Fruit fly (Drosophila melanogaster): ENCODE results near the gene CG12239.

CG12239 gene

dm6 chrX:5751949-5752348 lies 40.0 kb upstream of the CG12239 start, which contains the start of gene CG15772:
Gene CG15772 (plus strand): TSS chrX:5752249.
- TF ChIP-seq jim (GFP tag; optimal IDR thresholded peaks at IDR 0.05) = no peak
- TF ChIP-seq CrebA (GFP tag; optimal IDR thresholded peaks at IDR 0.05; ENCODE audit: borderline replicate concordance) = no peak
- peak in 1 of 2 experiments; percentile 5 for TF ChIP-seq foxo (GFP tag; optimal IDR thresholded peaks at IDR 0.05)
- no peak for TF ChIP-seq tai (GFP tag; optimal IDR thresholded peaks at IDR 0.05)
- TF ChIP-seq ey (GFP tag; optimal IDR thresholded peaks at IDR 0.05) = no peak

DNA sequence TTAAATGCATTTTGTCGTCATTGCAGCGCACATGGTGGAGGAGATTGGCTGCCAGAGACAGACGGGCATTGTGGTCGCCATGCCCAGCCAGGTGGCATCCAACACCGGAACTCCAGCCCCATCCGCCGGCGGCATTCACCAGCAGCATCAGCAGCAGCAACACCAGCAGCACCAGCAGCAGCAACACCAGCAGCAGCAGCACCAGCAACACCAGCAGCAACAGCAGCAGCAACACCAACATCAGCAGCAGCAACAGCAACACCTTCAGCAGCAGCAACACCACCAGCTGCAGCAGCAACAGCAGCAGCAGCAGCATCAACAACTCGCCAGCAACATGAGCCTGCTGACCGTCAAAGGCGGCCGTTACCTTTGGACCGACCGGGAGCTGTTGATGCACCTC lies 39.1 kb upstream of the CG12239 start:
- no peak for TF ChIP-seq pan (optimal IDR thresholded peaks at IDR 0.05)
- no peak for TF ChIP-seq dsf (GFP tag; optimal IDR thresholded peaks at IDR 0.05; ENCODE audit: borderline replicate concordance)
- TF ChIP-seq Rel (GFP tag; optimal IDR thresholded peaks at IDR 0.05) = no peak
- no peak for TF ChIP-seq Rel (tag; optimal IDR thresholded peaks at IDR 0.05)
- TF ChIP-seq fru (GFP tag; optimal IDR thresholded peaks at IDR 0.05) = no peak
- TF ChIP-seq Dfd (GFP tag; optimal IDR thresholded peaks at IDR 0.05) = peak; percentile 96
- no peak for TF ChIP-seq sv (GFP tag; optimal IDR thresholded peaks at IDR 0.05)

- peak; percentile 60 to 68 for TF ChIP-seq dl (GFP tag; optimal IDR thresholded peaks at IDR 0.05; ENCODE audit: insufficient read depth in 1 of 2, partially characterized antibody in 2 of 2)
- no peak for TF ChIP-seq Abd-B (GFP tag; optimal IDR thresholded peaks at IDR 0.05)
- peak; percentile 96 for TF ChIP-seq psq (GFP tag; optimal IDR thresholded peaks at IDR 0.05)
- peak; percentile 93 for TF ChIP-seq ey (GFP tag; optimal IDR thresholded peaks at IDR 0.05)
- TF ChIP-seq jim (GFP tag; optimal IDR thresholded peaks at IDR 0.05) = peak; percentile 91
- peak; percentile 99 for TF ChIP-seq h (GFP tag; optimal IDR thresholded peaks at IDR 0.05)
- TF ChIP-seq Hr83 (GFP tag; optimal IDR thresholded peaks at IDR 0.05; ENCODE audit: poor library complexity, severe bottlenecking) = peak; percentile 95
- TF ChIP-seq pan (optimal IDR thresholded peaks at IDR 0.05) = no peak
- peak in 1 of 2 experiments; percentile 96 for TF ChIP-seq foxo (GFP tag; optimal IDR thresholded peaks at IDR 0.05)
- TF ChIP-seq usp (GFP tag; optimal IDR thresholded peaks at IDR 0.05) = no peak
- TF ChIP-seq dsf (GFP tag; optimal IDR thresholded peaks at IDR 0.05; ENCODE audit: borderline replicate concordance) = peak; percentile 37
- peak; percentile 97 for TF ChIP-seq Sp1 (GFP tag; optimal IDR thresholded peaks at IDR 0.05)
- TF ChIP-seq Rel (GFP tag; optimal IDR thresholded peaks at IDR 0.05) = peak; percentile 95
- peak; percentile 85 for TF ChIP-seq Rel (tag; optimal IDR thresholded peaks at IDR 0.05)
- TF ChIP-seq br (GFP tag; optimal IDR thresholded peaks at IDR 0.05) = peak; percentile 91
- TF ChIP-seq dmrt93B (GFP tag; optimal IDR thresholded peaks at IDR 0.05) = peak; percentile 96
- TF ChIP-seq tai (GFP tag; optimal IDR thresholded peaks at IDR 0.05) = no peak
- TF ChIP-seq fru (GFP tag; optimal IDR thresholded peaks at IDR 0.05) = peak; percentile 99
- peak; percentile 93 for TF ChIP-seq rgr (GFP tag; optimal IDR thresholded peaks at IDR 0.05)
- no peak for TF ChIP-seq N (GFP tag; optimal IDR thresholded peaks at IDR 0.05)
- peak; percentile 81 for TF ChIP-seq Jra (GFP tag; optimal IDR thresholded peaks at IDR 0.05)
- no peak for TF ChIP-seq Vsx2 (GFP tag; optimal IDR thresholded peaks at IDR 0.05; ENCODE audit: partially characterized antibody)
- peak; percentile 92 for TF ChIP-seq woc (GFP tag; optimal IDR thresholded peaks at IDR 0.05)
- no peak for TF ChIP-seq lola (GFP tag; optimal IDR thresholded peaks at IDR 0.05)
- TF ChIP-seq Hnf4 (GFP tag; optimal IDR thresholded peaks at IDR 0.05) = peak; percentile 77
- TF ChIP-seq Dif (GFP tag; optimal IDR thresholded peaks at IDR 0.05; ENCODE audit: partially characterized antibody) = peak; percentile 80
- peak; percentile 89 for TF ChIP-seq sv (GFP tag; optimal IDR thresholded peaks at IDR 0.05)
- no peak for TF ChIP-seq Dfd (GFP tag; optimal IDR thresholded peaks at IDR 0.05)
- peak; percentile 87 for TF ChIP-seq brk (GFP tag; optimal IDR thresholded peaks at IDR 0.05)
- TF ChIP-seq OdsH (GFP tag; optimal IDR thresholded peaks at IDR 0.05) = peak; percentile 93
- peak; percentile 90 for TF ChIP-seq sage (GFP tag; optimal IDR thresholded peaks at IDR 0.05)
- peak; percentile 97 for TF ChIP-seq HLH106 (tag; optimal IDR thresholded peaks at IDR 0.05)
- TF ChIP-seq CrebA (GFP tag; optimal IDR thresholded peaks at IDR 0.05; ENCODE audit: borderline replicate concordance) = no peak
- peak; percentile 58 for TF ChIP-seq GATAd (GFP tag; optimal IDR thresholded peaks at IDR 0.05)
- TF ChIP-seq CG32264 (GFP tag; optimal IDR thresholded peaks at IDR 0.05) = peak; percentile 59
- TF ChIP-seq Mio (GFP tag; optimal IDR thresholded peaks at IDR 0.05) = peak; percentile 31
- TF ChIP-seq Hr78 (GFP tag; optimal IDR thresholded peaks at IDR 0.05) = no peak
- TF ChIP-seq Myc (optimal IDR thresholded peaks at IDR 0.05) = peak; percentile 48
- peak; percentile 95 for TF ChIP-seq CG9705 (GFP tag; optimal IDR thresholded peaks at IDR 0.05)
Measured at dm6 chrX:5754837-5755828, 36.8 kb upstream of the CG12239 start, which contains the start of the genes lin-52 and CG15771. Gene lin-52 (minus strand): TSS chrX:5754958. Gene CG15771 (plus strand): TSS chrX:5755574.

All from whole organism, wandering third instar larva.